Fruit fly (Drosophila melanogaster): ENCODE data around the gene GstD6.
A peak's percentile ranks its signal among the peaks of the same experiment; 100 is the strongest.

GstD6 gene

dm6 chr3R:12422379-12422975 is 45.5 kb downstream of the GstD6 start, which contains the start of the genes Scgbeta and CG17202 (continued):
- TF ChIP-seq tll (GFP tag; optimal IDR thresholded peaks at IDR 0.05) (peak in 1 of 2 experiments; percentile 44), Dp (GFP tag; optimal IDR thresholded peaks at IDR 0.05) (peak; percentile 66), chif (GFP tag; optimal IDR thresholded peaks at IDR 0.05) (peak in 1 of 2 experiments; percentile 8), trh (GFP tag; optimal IDR thresholded peaks at IDR 0.05) (no peak), Elba2 (GFP tag; optimal IDR thresholded peaks at IDR 0.05) (no peak), CkIIα-i1 (GFP tag; IDR thresholded peaks at IDR 0.05) (no peak), dimm (GFP tag; IDR thresholded peaks at IDR 0.05) (no peak), pzg (GFP tag; optimal IDR thresholded peaks at IDR 0.05) (peak; percentile 78), CG7928 (GFP tag; optimal IDR thresholded peaks at IDR 0.05) (peak; percentile 96), Hsf (GFP tag; optimal IDR thresholded peaks at IDR 0.05) (peak; percentile 17), nmo (GFP tag; optimal IDR thresholded peaks at IDR 0.05) (peak; percentile 39), CG12659 (GFP tag; optimal IDR thresholded peaks at IDR 0.05) (peak; percentile 44), cad (GFP tag; optimal IDR thresholded peaks at IDR 0.05) (no peak), ci (GFP tag; IDR thresholded peaks at IDR 0.05) (0 out of 3 replicates have a peak, but pooled peaks have one; percentile 29), Jarid2 (GFP tag; optimal IDR thresholded peaks at IDR 0.05) (no peak), CG31388 (GFP tag; optimal IDR thresholded peaks at IDR 0.05) (no peak), mam (GFP tag; optimal IDR thresholded peaks at IDR 0.05) (peak; percentile 28), CG4404 (GFP tag; IDR thresholded peaks at IDR 0.05) (no peak), CG8944 (GFP tag; optimal IDR thresholded peaks at IDR 0.05) (peak; percentile 25), CG18764 (GFP tag; optimal IDR thresholded peaks at IDR 0.05) (no peak), Ada2b (GFP tag; IDR thresholded peaks at IDR 0.05) (0 out of 2 replicates have a peak, but pooled peaks have one; percentile 5), YL-1 (GFP tag; optimal IDR thresholded peaks at IDR 0.05) (peak; percentile 59), Dip3 (GFP tag; optimal IDR thresholded peaks at IDR 0.05) (no peak), CG13296 (GFP tag; optimal IDR thresholded peaks at IDR 0.05) (no peak), CG16813 (GFP tag; IDR thresholded peaks at IDR 0.05; ENCODE audit: partially characterized antibody) (no peak), Med (GFP tag) (peak; percentile 69), E2f1 (GFP tag; IDR thresholded peaks at IDR 0.05) (no peak), B-H2 (GFP tag; optimal IDR thresholded peaks at IDR 0.05) (no peak), otp (GFP tag; IDR thresholded peaks at IDR 0.05) (peak; percentile 37; the same call in 1 of the 3 replicates), Sox102F (GFP tag; optimal IDR thresholded peaks at IDR 0.05) (no peak), CG12071 (GFP tag; optimal IDR thresholded peaks at IDR 0.05) (no peak), CG4707 (GFP tag; optimal IDR thresholded peaks at IDR 0.05) (no peak), HLH3B (GFP tag; IDR thresholded peaks at IDR 0.05) (no peak), CG18619 (GFP tag; optimal IDR thresholded peaks at IDR 0.05) (peak; percentile 20), ase (GFP tag; IDR thresholded peaks at IDR 0.05) (0 out of 3 replicates have a peak, but pooled peaks have one; percentile 5), fu2 (GFP tag; optimal IDR thresholded peaks at IDR 0.05) (peak; percentile 38), MESR4 (GFP tag; optimal IDR thresholded peaks at IDR 0.05) (peak; percentile 75), CG3838 (GFP tag; optimal IDR thresholded peaks at IDR 0.05) (no peak), CG6272 (GFP tag; IDR thresholded peaks at IDR 0.05) (no peak), Gsc (GFP tag; IDR thresholded peaks at IDR 0.05) (no peak), gce (GFP tag; IDR thresholded peaks at IDR 0.05) (no peak), CG13287 (GFP tag; IDR thresholded peaks at IDR 0.05; ENCODE audit: partially characterized antibody) (no peak), E2f2 (GFP tag; IDR thresholded peaks at IDR 0.05) (peak; percentile 72), zen (tag; optimal IDR thresholded peaks at IDR 0.05) (peak; percentile 12), Xbp1 (GFP tag; optimal IDR thresholded peaks at IDR 0.05) (peak; percentile 41), Dek (tag; optimal IDR thresholded peaks at IDR 0.05) (peak; percentile 32), Ravus (GFP tag; IDR thresholded peaks at IDR 0.05) (no peak), CoRest (tag; optimal IDR thresholded peaks at IDR 0.05) (peak; percentile 54), dmrt99B (tag; optimal IDR thresholded peaks at IDR 0.05) (no peak), dpn (GFP tag; optimal IDR thresholded peaks at IDR 0.05) (peak in 1 of 2 experiments; percentile 17)
